Worm (Caenorhabditis elegans): Measurements from ENCODE around the gene hal-3.

The hal-3 gene

ce11 chrII:9591071-9591470, 25.9 kb downstream of the hal-3 start, which contains the start of the genes E02H1.1 and tag-124 (continued):
- TF ChIP-seq mbf-1 (tag; optimal IDR thresholded peaks at IDR 0.05) (no peak), lin-39 (tag; optimal IDR thresholded peaks at IDR 0.05) (no peak), ztf-1 (GFP tag; conservative IDR thresholded peaks at IDR 0.05) (no peak), F13H6.1 (tag; optimal IDR thresholded peaks at IDR 0.05) (peak; percentile 75), ceh-16 (tag; optimal IDR thresholded peaks at IDR 0.05) (no peak), C34F6.9 (tag; optimal IDR thresholded peaks at IDR 0.05) (peak; percentile 81), unc-39 (tag; optimal IDR thresholded peaks at IDR 0.05) (no peak), ztf-11 (tag; optimal IDR thresholded peaks at IDR 0.05) (no peak), sem-4 (tag; optimal IDR thresholded peaks at IDR 0.05) (peak; percentile 66), ceh-82 (tag; optimal IDR thresholded peaks at IDR 0.05) (no peak), lsy-2 (tag; optimal IDR thresholded peaks at IDR 0.05) (peak; percentile 67 to 89), mab-5 (tag; optimal IDR thresholded peaks at IDR 0.05) (peak; percentile 69), Y55F3AM.14 (GFP tag; optimal IDR thresholded peaks at IDR 0.05) (no peak), unc-55 (GFP tag; optimal IDR thresholded peaks at IDR 0.05) (peak; percentile 89), nhr-21 (tag; optimal IDR thresholded peaks at IDR 0.05) (peak; percentile 66), elt-1 (tag; optimal IDR thresholded peaks at IDR 0.05) (no peak), ZK546.5 (tag; optimal IDR thresholded peaks at IDR 0.05) (no peak), aly-2 (tag; optimal IDR thresholded peaks at IDR 0.05) (no peak), ama-1 (optimal IDR thresholded peaks at IDR 0.05) (no peak), skn-1 (tag; optimal IDR thresholded peaks at IDR 0.05) (no peak), sma-9 (GFP tag; optimal IDR thresholded peaks at IDR 0.05) (peak; percentile 92), sma-9 (tag; optimal IDR thresholded peaks at IDR 0.05) (no peak), nhr-10 (tag; optimal IDR thresholded peaks at IDR 0.05) (no peak), blmp-1 (tag; optimal IDR thresholded peaks at IDR 0.05; ENCODE audit: insufficient read depth) (peak; percentile 12)

- TF ChIP-seq zag-1 (tag; optimal IDR thresholded peaks at IDR 0.05) (no peak), F13H6.1 (tag; optimal IDR thresholded peaks at IDR 0.05) (no peak), sem-4 (tag; optimal IDR thresholded peaks at IDR 0.05) (no peak), egl-27 (tag; optimal IDR thresholded peaks at IDR 0.05) (no peak), gmeb-1 (tag; optimal IDR thresholded peaks at IDR 0.05) (no peak), nhr-11 (tag; optimal IDR thresholded peaks at IDR 0.05) (no peak), lin-11 (tag; optimal IDR thresholded peaks at IDR 0.05) (no peak), nhr-12 (tag; optimal IDR thresholded peaks at IDR 0.05) (no peak), sma-3 (GFP tag; optimal IDR thresholded peaks at IDR 0.05) (no peak), nhr-25 (tag; optimal IDR thresholded peaks at IDR 0.05) (no peak), crh-2 (tag; optimal IDR thresholded peaks at IDR 0.05) (no peak), C34F6.9 (tag; optimal IDR thresholded peaks at IDR 0.05) (no peak), nhr-21 (tag; optimal IDR thresholded peaks at IDR 0.05) (no peak), ama-1 (optimal IDR thresholded peaks at IDR 0.05) (no peak), ztf-4 (tag; optimal IDR thresholded peaks at IDR 0.05) (no peak), lsy-2 (tag; optimal IDR thresholded peaks at IDR 0.05) (no peak), R02D3.7 (tag; optimal IDR thresholded peaks at IDR 0.05) (no peak), skn-1 (tag; optimal IDR thresholded peaks at IDR 0.05) (no peak), mdl-1 (tag; optimal IDR thresholded peaks at IDR 0.05) (no peak), alr-1 (tag; optimal IDR thresholded peaks at IDR 0.05) (no peak)
Observed at ce11 chrII:9589667-9590066, 27.3 kb downstream of the hal-3 start, which contains the start of gene eral-1. Gene eral-1, minus strand, starts transcription at chrII:9589767.

- TF ChIP-seq F13H6.1 (tag; optimal IDR thresholded peaks at IDR 0.05) (no peak), snpc-4 (tag; optimal IDR thresholded peaks at IDR 0.05) (no peak), lin-13 (GFP tag; optimal IDR thresholded peaks at IDR 0.05) (no peak), elt-3 (tag; optimal IDR thresholded peaks at IDR 0.05) (no peak), egl-27 (tag; optimal IDR thresholded peaks at IDR 0.05) (no peak), nhr-237 (tag; optimal IDR thresholded peaks at IDR 0.05) (no peak), nhr-23 (tag; optimal IDR thresholded peaks at IDR 0.05) (no peak), ceh-82 (tag; optimal IDR thresholded peaks at IDR 0.05) (no peak), lin-11 (tag; optimal IDR thresholded peaks at IDR 0.05) (no peak), sem-4 (tag; optimal IDR thresholded peaks at IDR 0.05) (no peak), elt-1 (tag; optimal IDR thresholded peaks at IDR 0.05) (no peak), nhr-11 (tag; optimal IDR thresholded peaks at IDR 0.05) (no peak), gmeb-1 (tag; optimal IDR thresholded peaks at IDR 0.05) (peak; percentile 36), sma-3 (GFP tag; optimal IDR thresholded peaks at IDR 0.05) (peak; percentile 50), nhr-6 (tag; optimal IDR thresholded peaks at IDR 0.05) (no peak), R02D3.7 (tag; optimal IDR thresholded peaks at IDR 0.05) (no peak), sma-9 (GFP tag; optimal IDR thresholded peaks at IDR 0.05) (peak; percentile 65), sma-9 (tag; optimal IDR thresholded peaks at IDR 0.05) (no peak), blmp-1 (tag; optimal IDR thresholded peaks at IDR 0.05; ENCODE audit: insufficient read depth) (peak; percentile 25), fos-1 (tag; optimal IDR thresholded peaks at IDR 0.05) (peak; percentile 37), ztf-11 (tag; optimal IDR thresholded peaks at IDR 0.05) (no peak), nhr-10 (tag; optimal IDR thresholded peaks at IDR 0.05) (no peak), lsy-2 (tag; optimal IDR thresholded peaks at IDR 0.05) (no peak), nhr-21 (tag; optimal IDR thresholded peaks at IDR 0.05) (peak; percentile 9), peb-1 (tag; optimal IDR thresholded peaks at IDR 0.05) (no peak), ceh-16 (tag; optimal IDR thresholded peaks at IDR 0.05) (no peak), lin-39 (tag; optimal IDR thresholded peaks at IDR 0.05) (no peak), unc-55 (GFP tag; optimal IDR thresholded peaks at IDR 0.05) (no peak), alr-1 (tag; optimal IDR thresholded peaks at IDR 0.05) (no peak), mab-5 (tag; optimal IDR thresholded peaks at IDR 0.05) (no peak), C34F6.9 (tag; optimal IDR thresholded peaks at IDR 0.05) (no peak), nhr-77 (tag; optimal IDR thresholded peaks at IDR 0.05) (no peak), nhr-25 (tag; optimal IDR thresholded peaks at IDR 0.05) (peak; percentile 64), dmd-4 (tag; optimal IDR thresholded peaks at IDR 0.05) (no peak), ama-1 (optimal IDR thresholded peaks at IDR 0.05) (no peak), ZK546.5 (tag; optimal IDR thresholded peaks at IDR 0.05) (no peak)
Observed at ce11 chrII:9586734-9587209, 30.2 kb downstream of the hal-3 start, which contains the start of gene ugt-58. Gene ugt-58, minus strand, starts transcription at chrII:9586784.
